Fruit fly (Drosophila melanogaster): ENCODE results near the gene dysf.

dm6 chr3R:26055214-26055632 lies 43.3 kb downstream of the dysf start, which contains the start of gene Cmpk:
- TF ChIP-seq CG8478 (optimal IDR thresholded peaks at IDR 0.05): no peak
- no peak for TF ChIP-seq CTCF (optimal IDR thresholded peaks at IDR 0.05)

Measured in S2 (cell line).